Worm (Caenorhabditis elegans): ENCODE measurements around the gene nduf-2.2.

nduf-2.2 gene

DNA sequence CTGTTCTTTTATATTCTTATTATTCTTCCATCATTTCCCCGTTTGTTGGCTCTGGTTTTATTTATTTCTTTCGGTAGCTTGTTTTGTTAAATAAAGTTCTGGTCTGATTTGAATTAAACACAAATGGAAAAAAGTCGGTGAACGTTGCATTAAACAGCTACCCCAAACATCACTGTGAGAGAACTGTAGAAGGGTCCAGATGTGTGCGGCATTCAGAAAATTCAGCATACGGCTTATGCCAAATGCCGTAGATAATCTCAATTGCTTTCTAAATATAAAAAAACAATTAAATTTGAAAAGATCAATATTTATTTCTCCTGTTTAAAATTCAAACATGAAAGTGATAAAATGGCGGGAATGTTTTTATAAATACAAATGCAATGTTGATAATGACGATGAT, 25.2 kb upstream of the nduf-2.2 start:
- TF ChIP-seq npax-4 (tag; optimal IDR thresholded peaks at IDR 0.05) (no peak), tbx-7 (tag; optimal IDR thresholded peaks at IDR 0.05) (no peak), ref-2 (tag; optimal IDR thresholded peaks at IDR 0.05) (no peak), ceh-30 (tag; optimal IDR thresholded peaks at IDR 0.05) (no peak), hlh-13 (GFP tag; optimal IDR thresholded peaks at IDR 0.05) (no peak), ceh-9 (tag; optimal IDR thresholded peaks at IDR 0.05) (no peak)

DNA sequence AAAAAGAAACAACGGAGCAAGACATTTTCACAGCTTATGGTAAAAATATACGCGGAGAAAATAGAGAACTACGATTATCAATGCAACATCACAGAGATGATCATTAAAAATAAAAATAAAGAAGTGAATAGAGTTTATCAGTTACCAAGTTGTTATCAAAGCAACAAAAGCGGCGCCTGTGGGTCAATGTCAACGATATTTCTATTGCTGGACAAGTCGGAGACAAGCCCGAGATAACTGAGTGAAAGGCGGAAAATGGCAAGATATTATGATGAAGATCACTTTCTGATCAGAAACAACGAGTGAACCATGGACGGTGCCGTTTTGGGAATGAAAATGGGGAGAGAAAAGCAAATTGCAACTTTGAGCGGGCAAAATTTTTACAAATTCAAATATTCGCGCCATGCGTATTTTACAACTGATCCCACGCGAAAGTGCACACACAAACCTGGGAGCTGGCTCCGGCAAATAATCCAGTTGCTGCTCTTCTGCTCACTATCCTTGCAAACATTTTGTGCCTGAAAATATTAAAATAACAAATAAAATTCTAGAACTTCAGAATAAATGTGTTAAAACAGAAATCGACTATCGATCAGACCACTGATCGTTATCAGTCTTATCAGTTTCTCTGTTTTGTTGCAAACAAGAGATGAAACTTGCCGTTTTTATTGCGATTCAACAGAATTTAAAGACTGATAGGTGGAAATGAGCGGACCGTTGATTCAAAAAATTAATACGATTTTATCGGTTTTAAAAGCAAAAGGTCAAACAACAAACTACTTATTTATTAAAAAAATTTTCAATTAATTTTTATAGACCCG, 22.5 kb upstream of the nduf-2.2 start, which contains the start of gene mel-32:
mel-32 (minus strand) TSS at position 696 of the 821 bp plus-strand sequence.
- TF ChIP-seq elt-2 (tag; optimal IDR thresholded peaks at IDR 0.05): peak; percentile 61
- no peak for TF ChIP-seq ceh-45 (GFP tag; IDR thresholded peaks at IDR 0.05)
- TF ChIP-seq ceh-24 (tag; optimal IDR thresholded peaks at IDR 0.05): no peak

DNA sequence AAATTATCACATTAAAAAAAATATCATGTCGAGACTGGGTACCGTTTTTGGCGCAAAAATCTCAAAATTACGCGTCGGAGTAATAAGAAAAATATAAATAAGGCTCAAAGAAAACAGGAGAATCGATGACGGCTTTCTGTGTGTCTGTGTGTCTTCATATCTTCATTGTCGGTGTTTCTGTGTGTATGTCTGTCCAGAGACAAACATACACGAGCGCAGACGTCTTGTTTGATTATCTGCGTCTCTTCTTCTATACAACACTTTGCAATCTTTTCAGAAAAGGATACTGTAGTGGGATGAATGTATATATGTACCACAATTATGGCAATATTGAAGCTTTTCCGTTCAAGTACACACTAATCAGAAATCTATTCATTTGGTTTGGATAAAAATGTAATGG, 20.7 kb upstream of the nduf-2.2 start, which contains the start of gene C05D11.13:
C05D11.13 (minus strand) TSS at position 252 of the 400 bp plus-strand sequence.
- TF ChIP-seq hlh-8 (tag; optimal IDR thresholded peaks at IDR 0.05) (no peak), tbx-7 (tag; optimal IDR thresholded peaks at IDR 0.05) (no peak), madf-2 (tag; optimal IDR thresholded peaks at IDR 0.05) (no peak), Y22D7AL.16 (tag; optimal IDR thresholded peaks at IDR 0.05) (no peak), nfya-1 (tag; optimal IDR thresholded peaks at IDR 0.05) (peak; percentile 6), ceh-18 (tag; optimal IDR thresholded peaks at IDR 0.05) (no peak), dve-1 (tag; optimal IDR thresholded peaks at IDR 0.05) (no peak), unc-55 (GFP tag; optimal IDR thresholded peaks at IDR 0.05) (peak; percentile 41), ceh-2 (tag; optimal IDR thresholded peaks at IDR 0.05) (no peak), ceh-22 (tag; optimal IDR thresholded peaks at IDR 0.05) (no peak), hlh-15 (tag; optimal IDR thresholded peaks at IDR 0.05) (no peak), ref-2 (tag; optimal IDR thresholded peaks at IDR 0.05) (peak; percentile 28), ztf-16 (tag; optimal IDR thresholded peaks at IDR 0.05) (no peak), tbx-2 (tag; optimal IDR thresholded peaks at IDR 0.05) (peak; percentile 16), ceh-31 (tag; optimal IDR thresholded peaks at IDR 0.05) (no peak), K02D7.2 (tag; optimal IDR thresholded peaks at IDR 0.05) (no peak), ama-1 (optimal IDR thresholded peaks at IDR 0.05) (no peak), unc-86 (tag; optimal IDR thresholded peaks at IDR 0.05) (peak; percentile 4), F13H6.1 (tag; optimal IDR thresholded peaks at IDR 0.05) (no peak), hlh-13 (GFP tag; optimal IDR thresholded peaks at IDR 0.05) (no peak), ceh-19 (GFP tag; optimal IDR thresholded peaks at IDR 0.05) (no peak), fkh-10 (GFP tag; optimal IDR thresholded peaks at IDR 0.05) (no peak), ceh-14 (tag; optimal IDR thresholded peaks at IDR 0.05) (no peak), elt-2 (tag; optimal IDR thresholded peaks at IDR 0.05) (peak; percentile 30), che-1 (tag; optimal IDR thresholded peaks at IDR 0.05) (no peak)

DNA sequence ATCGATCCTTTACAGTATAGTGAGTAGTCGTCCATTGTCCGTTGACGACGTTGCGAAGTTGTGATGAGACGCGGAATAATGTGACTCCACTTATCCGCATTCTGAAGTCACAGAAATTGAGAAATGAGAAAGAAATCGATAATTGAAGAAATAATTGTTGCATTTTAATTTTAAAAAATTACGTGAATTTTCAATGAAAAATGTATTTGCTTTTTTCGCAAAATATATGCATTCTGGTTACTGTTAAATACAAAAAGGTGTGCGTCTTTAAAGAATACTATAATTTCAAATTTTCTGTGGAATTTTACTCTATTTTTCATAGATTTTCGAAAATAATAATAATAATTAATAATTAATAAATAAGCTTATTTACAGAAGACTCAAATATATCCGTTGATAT, 18.2 kb upstream of the nduf-2.2 start, which contains the start of gene let-721:
let-721 (minus strand) TSS at position 101 of the 400 bp plus-strand sequence.
- TF ChIP-seq F13H6.1 (tag; optimal IDR thresholded peaks at IDR 0.05) (no peak), npax-4 (tag; optimal IDR thresholded peaks at IDR 0.05) (no peak), pha-4 (tag; optimal IDR thresholded peaks at IDR 0.05) (no peak), zip-5 (tag; optimal IDR thresholded peaks at IDR 0.05) (no peak), syd-9 (tag; optimal IDR thresholded peaks at IDR 0.05) (no peak), fax-1 (tag; optimal IDR thresholded peaks at IDR 0.05) (no peak), elt-2 (tag; optimal IDR thresholded peaks at IDR 0.05) (no peak), ama-1 (optimal IDR thresholded peaks at IDR 0.05) (no peak), hlh-15 (tag; optimal IDR thresholded peaks at IDR 0.05) (no peak)

DNA sequence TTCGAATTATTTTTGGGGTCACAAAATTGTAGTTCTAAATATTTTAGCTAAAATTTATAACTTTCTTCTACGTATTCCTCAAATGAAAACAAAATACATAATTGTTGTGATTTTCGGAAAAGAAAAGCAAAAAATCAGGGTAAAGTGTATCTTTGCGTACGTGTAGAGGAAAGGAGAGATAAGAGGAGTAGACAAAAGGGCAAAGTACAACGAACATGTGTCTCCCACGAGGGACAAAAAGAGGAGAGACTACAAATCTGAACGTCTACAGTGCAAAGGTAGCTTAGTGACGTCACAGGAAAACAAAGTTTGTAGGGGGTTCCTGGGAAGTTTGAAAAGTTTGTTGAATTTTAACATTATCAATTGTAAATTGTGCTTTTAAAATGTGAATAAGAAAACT, 17.5 kb upstream of the nduf-2.2 start:
- TF ChIP-seq ceh-6 (GFP tag; optimal IDR thresholded peaks at IDR 0.05): no peak
- no peak for TF ChIP-seq ttx-3 (tag; optimal IDR thresholded peaks at IDR 0.05)
- TF ChIP-seq elt-2 (tag; optimal IDR thresholded peaks at IDR 0.05): peak; percentile 39
- no peak for TF ChIP-seq ceh-19 (GFP tag; optimal IDR thresholded peaks at IDR 0.05)
- no peak for TF ChIP-seq che-1 (tag; optimal IDR thresholded peaks at IDR 0.05)
- peak; percentile 18 for TF ChIP-seq hlh-30 (tag; optimal IDR thresholded peaks at IDR 0.05; ENCODE audit: insufficient read depth)

Measured in whole organism, late embryonic.